Worm (Caenorhabditis elegans) whole organism, L4 larva: ENCODE data around the gene R10E8.8.

Experiments
- D1046.2 ChIP-seq: fragments of 200-800 bp; sonication (Bioruptor generic); IDR thresholded peaks from 2 replicates; pipeline ENCODE4 v1.3.6; 2022; ENCODE audit warnings: missing genetic modification characterization, missing compliant biosample characterization
- F49E8.2 ChIP-seq: sonication (generic microtip); optimal IDR thresholded peaks from 2 replicates; lab custom pipeline; 2016; ENCODE audit warnings: missing compliant biosample characterization, mild to moderate bottlenecking, missing genetic modification characterization, borderline replicate concordance
- daf-19 ChIP-seq: fragments of 200-800 bp; sonication (Bioruptor generic); conservative IDR thresholded peaks from 2 replicates; pipeline ENCODE4 v1.3.6; 2022; ENCODE audit warnings: missing genetic modification characterization, missing compliant biosample characterization
- dpl-1 ChIP-seq: fragments of 150-350 bp; optimal IDR thresholded peaks from 2 replicates; lab custom pipeline; 2014; ENCODE audit warnings: missing biosample characterization, missing genetic modification reagents, missing genetic modification characterization
- egl-27 ChIP-seq: sonication (generic microtip); optimal IDR thresholded peaks from 3 replicates; lab custom pipeline; 2017; ENCODE audit warnings: missing biosample characterization, missing genetic modification reagents, missing genetic modification characterization
- nhr-11 ChIP-seq: fragments of 150-350 bp; optimal IDR thresholded peaks from 2 replicates; lab custom pipeline; 2014; ENCODE audit warnings: missing biosample characterization, missing genetic modification characterization
- tra-1 ChIP-seq: fragments of 200-800 bp; sonication (Bioruptor generic); IDR thresholded peaks from 2 replicates; pipeline ENCODE4 v1.3.6; 2022; ENCODE audit warnings: missing genetic modification reagents, missing genetic modification characterization, missing compliant biosample characterization
- zag-1 ChIP-seq: fragments of 150-350 bp; optimal IDR thresholded peaks from 2 replicates; lab custom pipeline; 2014; ENCODE audit warnings: missing biosample characterization, missing genetic modification characterization

DNA sequence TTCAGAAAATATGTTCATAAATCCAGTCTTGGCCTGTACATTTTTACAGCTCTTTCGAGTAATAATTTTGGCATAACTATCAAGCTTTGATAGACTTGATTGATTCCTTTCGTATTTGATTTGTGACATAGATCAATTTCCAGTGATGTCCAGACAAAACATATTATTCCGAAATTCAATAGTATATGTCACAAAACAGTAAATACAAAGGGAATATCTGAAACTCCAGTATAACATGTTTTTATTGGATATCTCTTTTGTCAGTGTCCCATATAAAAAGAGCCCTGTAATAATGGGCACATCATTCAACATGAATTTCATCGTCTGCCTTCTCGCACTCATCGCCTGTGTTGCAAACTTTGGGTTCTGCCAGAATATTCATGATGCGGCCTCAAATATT lies 49.2 kb upstream of the R10E8.8 start, which contains the start of gene Y51A2A.4:
- no peak for TF ChIP-seq F49E8.2
- no peak for TF ChIP-seq zag-1 (tag; lab: Kevin White, UChicago)
- no peak for TF ChIP-seq dpl-1 (GFP tag; lab: Kevin White, UChicago)
- no peak for TF ChIP-seq daf-19
- no peak for TF ChIP-seq nhr-11
- no peak for TF ChIP-seq egl-27 (tag; lab: Kevin White, UChicago)
- TF ChIP-seq D1046.2 (GFP tag; lab: Robert Waterston, UW) = no peak
- no peak for TF ChIP-seq tra-1
